Fruit fly (Drosophila melanogaster): Measurements from ENCODE around the gene jp.

dm6 chr2L:9581582-9581981 lies 15.0 kb upstream of the jp start, which contains the start of gene gcm:
- TF ChIP-seq Hsf (GFP tag; optimal IDR thresholded peaks at IDR 0.05): no peak
- TF ChIP-seq otp (GFP tag; IDR thresholded peaks at IDR 0.05): no peak
- TF ChIP-seq sd (tag; optimal IDR thresholded peaks at IDR 0.05): no peak
- TF ChIP-seq CG9727 (GFP tag; optimal IDR thresholded peaks at IDR 0.05): no peak
- no peak for TF ChIP-seq Dref (GFP tag; IDR thresholded peaks at IDR 0.05)
- TF ChIP-seq Hr39 (optimal IDR thresholded peaks at IDR 0.05): no peak
- no peak for TF ChIP-seq ac (GFP tag; optimal IDR thresholded peaks at IDR 0.05)
- no peak for TF ChIP-seq dmrt99B (tag; optimal IDR thresholded peaks at IDR 0.05)
- no peak for TF ChIP-seq ash1 (GFP tag; optimal IDR thresholded peaks at IDR 0.05)
- TF ChIP-seq Sox100B (GFP tag; optimal IDR thresholded peaks at IDR 0.05): no peak
- TF ChIP-seq bab2 (GFP tag; optimal IDR thresholded peaks at IDR 0.05): no peak
- no peak for TF ChIP-seq h (optimal IDR thresholded peaks at IDR 0.05)

Measured in whole organism, embryonic.